Worm (Caenorhabditis elegans) whole organism, L3 larva: ENCODE data around the gene srh-303.
"Not testable (repeated sequence)": the region's sequence is repeated elsewhere in the genome, so short reads cannot be mapped to it uniquely, and the experiment has no call there.

Experiments
- R02D3.7 ChIP-seq: fragments of 150-350 bp; optimal IDR thresholded peaks from 2 replicates; lab custom pipeline; 2014; ENCODE audit warnings: missing biosample characterization, missing genetic modification characterization
- ama-1 ChIP-seq: fragments of 150-350 bp; optimal IDR thresholded peaks from 2 replicates; lab custom pipeline; 2018
- ceh-82 ChIP-seq: fragments of 150-350 bp; optimal IDR thresholded peaks from 2 replicates; lab custom pipeline; 2014; ENCODE audit warnings: missing biosample characterization, missing genetic modification characterization
- ceh-9 ChIP-seq: sonication (generic microtip); optimal IDR thresholded peaks from 2 replicates; lab custom pipeline; 2018; ENCODE audit warnings: missing biosample characterization, missing genetic modification characterization
- egl-27 ChIP-seq: sonication (generic microtip); optimal IDR thresholded peaks from 4 replicates; lab custom pipeline; 2017; ENCODE audit warnings: missing biosample characterization, missing genetic modification reagents, missing genetic modification characterization
- elt-2 ChIP-seq: sonication (generic microtip); optimal IDR thresholded peaks from 2 replicates; lab custom pipeline; 2016; ENCODE audit warnings: missing genetic modification reagents, mild to moderate bottlenecking, missing genetic modification characterization, missing compliant biosample characterization
- fkh-10 ChIP-seq: sonication (generic microtip); optimal IDR thresholded peaks from 2 replicates; lab custom pipeline; 2017; ENCODE audit warnings: missing biosample characterization, missing genetic modification reagents, missing genetic modification characterization
- fkh-2 ChIP-seq: fragments of 150-350 bp; optimal IDR thresholded peaks from 2 replicates; lab custom pipeline; 2014; ENCODE audit warnings: missing biosample characterization, missing genetic modification reagents, missing genetic modification characterization
- hmg-11 ChIP-seq: sonication (generic microtip); optimal IDR thresholded peaks from 2 replicates; lab custom pipeline; 2016; ENCODE audit warnings: missing genetic modification characterization, missing compliant biosample characterization
- lin-15B ChIP-seq: fragments of 150-350 bp; optimal IDR thresholded peaks from 2 replicates; lab custom pipeline; 2014; ENCODE audit warnings: missing biosample characterization, missing genetic modification characterization
- mdl-1 ChIP-seq: fragments of 150-350 bp; optimal IDR thresholded peaks from 2 replicates; lab custom pipeline; 2014; ENCODE audit warnings: missing biosample characterization, missing genetic modification characterization
- nfya-1 ChIP-seq: sonication (generic microtip); optimal IDR thresholded peaks from 2 replicates; lab custom pipeline; 2017; ENCODE audit warnings: missing genetic modification characterization, mild to moderate bottlenecking, missing compliant biosample characterization, antibody characterized with exemption, moderate library complexity; ENCODE audit not compliant: insufficient read depth
- nhr-12 ChIP-seq: fragments of 150-350 bp; optimal IDR thresholded peaks from 2 replicates; lab custom pipeline; 2014; ENCODE audit warnings: missing biosample characterization, missing genetic modification characterization
- nhr-23 ChIP-seq: fragments of 150-350 bp; optimal IDR thresholded peaks from 2 replicates; lab custom pipeline; 2014; ENCODE audit warnings: missing biosample characterization, missing genetic modification reagents, missing genetic modification characterization
- nhr-25 ChIP-seq: sonication (generic microtip); optimal IDR thresholded peaks from 2 replicates; lab custom pipeline; 2017; ENCODE audit warnings: missing biosample characterization, missing genetic modification characterization
- nhr-43 ChIP-seq: sonication (generic microtip); optimal IDR thresholded peaks from 2 replicates; lab custom pipeline; 2016; ENCODE audit warnings: mild to moderate bottlenecking, missing genetic modification characterization, missing compliant biosample characterization; ENCODE audit not compliant: poor library complexity, severe bottlenecking
- nhr-76 ChIP-seq: fragments of 150-350 bp; sonication (generic microtip); optimal IDR thresholded peaks from 5 replicates; lab custom pipeline; 2014; ENCODE audit warnings: missing biosample characterization, missing genetic modification characterization
- nhr-77 ChIP-seq: fragments of 150-350 bp; optimal IDR thresholded peaks from 2 replicates; lab custom pipeline; 2014; ENCODE audit warnings: missing biosample characterization, missing genetic modification characterization
- pha-4 ChIP-seq: fragments of 150-350 bp; optimal IDR thresholded peaks from 2 replicates; lab custom pipeline; 2014; ENCODE audit warnings: missing biosample characterization, missing genetic modification reagents, missing genetic modification characterization
- pqm-1 ChIP-seq: fragments of 150-350 bp; optimal IDR thresholded peaks from 2 replicates; lab custom pipeline; 2017; ENCODE audit warnings: missing biosample characterization, missing genetic modification characterization, inconsistent platforms
- skn-1 ChIP-seq: fragments of 150-350 bp; optimal IDR thresholded peaks from 2 replicates; lab custom pipeline; 2014; ENCODE audit warnings: missing biosample characterization, missing genetic modification characterization
- snpc-4 ChIP-seq: fragments of 150-350 bp; optimal IDR thresholded peaks from 2 replicates; lab custom pipeline; 2014; ENCODE audit warnings: missing biosample characterization, missing genetic modification characterization
- tbx-2 ChIP-seq: sonication (generic microtip); optimal IDR thresholded peaks from 2 replicates; lab custom pipeline; 2016; ENCODE audit warnings: mild to moderate bottlenecking, missing genetic modification characterization, missing compliant biosample characterization

srh-303 gene

DNA sequence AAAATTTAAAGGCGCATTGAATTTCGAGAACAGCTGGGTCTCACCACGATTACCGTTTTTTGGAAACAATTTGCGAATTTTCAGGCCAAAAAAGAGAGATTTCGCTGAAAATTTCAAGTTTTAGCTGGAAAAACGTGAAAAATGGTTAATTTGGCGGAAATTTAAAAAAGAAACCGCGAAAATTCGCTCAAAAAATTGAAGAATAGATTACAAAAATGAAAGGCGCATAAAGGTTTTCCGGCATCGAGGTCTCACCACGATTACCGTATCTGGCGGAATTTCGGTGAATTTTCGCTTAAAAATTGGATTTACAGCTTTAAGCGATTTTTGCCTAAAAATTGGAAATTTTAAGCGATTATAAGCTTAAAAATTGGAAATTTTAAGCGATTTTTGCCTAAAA is 28.1 kb downstream of the srh-303 start:
- TF ChIP-seq nhr-12 (tag; lab: Kevin White, UChicago): no peak
- no peak for TF ChIP-seq mdl-1 (tag; lab: Kevin White, UChicago)
- TF ChIP-seq ceh-9 (tag; lab: Kevin White, UChicago): no peak
- TF ChIP-seq nhr-43: no peak
- no peak for TF ChIP-seq ama-1 (lab: Kevin White, UChicago)
- TF ChIP-seq pha-4 (tag; lab: Kevin White, UChicago): no peak
- TF ChIP-seq fkh-10 (GFP tag; lab: Kevin White, UChicago): no peak
- TF ChIP-seq R02D3.7 (tag; lab: Kevin White, UChicago): no peak
- TF ChIP-seq nfya-1 (tag; lab: Kevin White, UChicago): no peak
- TF ChIP-seq elt-2: no peak
- no peak for TF ChIP-seq skn-1 (tag; lab: Kevin White, UChicago)
- TF ChIP-seq nhr-77 (tag; lab: Kevin White, UChicago): no peak

DNA sequence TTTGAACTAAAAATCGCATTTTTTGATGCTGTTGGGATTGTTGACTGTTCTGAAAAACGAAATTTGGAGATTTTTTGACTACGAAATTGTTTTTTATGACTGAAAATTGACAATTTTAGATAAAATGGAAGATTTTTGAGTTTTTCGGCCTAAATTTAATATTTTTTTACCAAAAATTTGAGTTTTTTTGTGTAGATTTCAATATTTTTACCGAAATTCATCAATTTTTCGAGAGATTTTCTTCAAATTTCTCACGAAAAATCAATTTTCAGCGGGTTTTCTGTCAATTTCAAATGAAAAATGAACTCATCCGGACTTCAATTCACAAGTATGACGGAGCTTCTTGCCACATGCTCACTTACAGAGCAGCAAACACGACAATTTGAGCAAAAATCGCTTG is 33.9 kb downstream of the srh-303 start, which contains the start of gene Y59A8A.8:
Y59A8A.8 (plus strand) TSS at position 301 of the 400 bp plus-strand sequence.
- not testable (repeated sequence) for TF ChIP-seq tbx-2 (tag; lab: Kevin White, UChicago); ceh-82; ceh-9 (tag; lab: Kevin White, UChicago)

DNA sequence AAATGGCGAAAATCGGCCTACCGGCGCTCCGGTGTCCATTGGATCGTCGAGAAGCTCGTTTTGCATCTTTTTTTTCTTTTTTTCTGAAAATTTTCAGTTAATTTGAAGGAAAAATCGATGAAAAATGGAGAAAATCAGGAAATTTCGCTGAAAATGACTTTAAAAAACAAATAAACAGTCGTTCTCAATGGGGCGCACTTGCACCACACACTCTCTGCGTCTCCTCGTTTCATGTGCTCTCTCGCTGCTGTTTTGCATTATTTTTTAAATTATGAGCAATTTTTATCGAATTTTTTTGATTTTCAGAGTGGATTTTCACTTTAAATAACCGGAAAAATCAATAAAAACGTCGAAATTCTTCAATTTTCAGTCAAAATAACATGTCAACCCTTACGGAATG is 39.1 kb downstream of the srh-303 start, which contains the start of gene csn-1:
csn-1 (minus strand) TSS at position 83 of the 400 bp plus-strand sequence.
- TF ChIP-seq lin-15B (peak; percentile 52), mdl-1 (tag; lab: Kevin White, UChicago) (no peak), nhr-76 (tag; lab: Kevin White, UChicago) (no peak), nhr-77 (tag; lab: Kevin White, UChicago) (no peak), egl-27 (tag; lab: Kevin White, UChicago) (no peak), pha-4 (tag; lab: Kevin White, UChicago) (peak; percentile 45), fkh-2 (no peak), hmg-11 (tag; lab: Kevin White, UChicago) (peak; percentile 7), snpc-4 (tag; lab: Kevin White, UChicago) (peak; percentile 31)

DNA sequence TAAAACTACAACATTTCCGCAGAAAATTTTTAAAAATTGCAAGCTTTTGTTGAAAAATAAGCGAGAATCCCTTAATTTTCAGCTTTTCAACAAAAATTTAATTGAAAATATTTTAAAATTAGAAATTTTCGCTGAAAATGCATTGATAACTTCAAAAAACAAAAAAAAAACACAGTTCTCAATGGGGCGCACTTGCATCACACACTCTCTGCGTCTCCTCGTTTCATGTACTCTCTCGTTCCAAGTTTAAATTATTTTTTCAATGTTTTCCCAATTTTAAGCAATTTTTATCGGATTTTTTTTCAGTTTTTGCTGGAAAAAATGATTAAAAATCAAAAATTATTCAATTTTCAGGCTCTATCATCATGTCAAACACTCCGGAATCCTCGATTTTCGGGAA is 39.6 kb downstream of the srh-303 start, which contains the start of gene phf-14:
phf-14 (plus strand) TSS at position 345 of the 400 bp plus-strand sequence.
- TF ChIP-seq mdl-1 (tag; lab: Kevin White, UChicago) (no peak), nfya-1 (tag; lab: Kevin White, UChicago) (peak; percentile 50), ceh-82 (peak; percentile 22), egl-27 (tag; lab: Kevin White, UChicago) (no peak), nhr-76 (tag; lab: Kevin White, UChicago) (no peak), nhr-23 (peak; percentile 55), lin-15B (peak; percentile 80), nhr-25 (tag; lab: Kevin White, UChicago) (peak; percentile 1), snpc-4 (tag; lab: Kevin White, UChicago) (peak; percentile 43), nhr-12 (tag; lab: Kevin White, UChicago) (no peak), nhr-77 (tag; lab: Kevin White, UChicago) (no peak), elt-2 (peak; percentile 8), pqm-1 (tag; lab: Kevin White, UChicago) (peak; percentile 14), pha-4 (tag; lab: Kevin White, UChicago) (peak; percentile 73)
